Fruit fly (Drosophila melanogaster): ENCODE results near the gene bru2.
A peak's percentile ranks its signal among the peaks of the same experiment; 100 is the strongest.

DNA sequence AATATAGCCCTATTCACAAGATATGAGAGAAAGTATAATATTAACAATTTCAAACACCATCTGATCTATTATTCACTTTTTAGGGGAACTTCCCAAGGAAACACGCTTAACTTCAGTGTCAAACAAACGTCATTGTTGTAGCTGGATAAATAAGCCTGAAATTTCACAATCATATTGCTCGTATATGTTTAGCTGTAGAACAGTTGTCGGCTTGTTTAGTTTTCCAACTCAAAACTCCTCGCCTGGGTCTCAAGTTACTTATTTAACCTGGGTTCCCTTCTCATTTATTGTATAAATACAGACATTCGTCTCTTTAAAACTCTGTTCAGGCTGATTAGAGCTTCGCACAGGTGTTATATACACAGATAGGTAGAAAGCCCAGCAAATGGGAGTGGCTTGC is 28.4 kb downstream of the bru2 start:
- TF ChIP-seq CG30403 (GFP tag; optimal IDR thresholded peaks at IDR 0.05) = no peak
- TF ChIP-seq Abd-B (GFP tag; optimal IDR thresholded peaks at IDR 0.05) = no peak
- TF ChIP-seq nerfin-1 (tag; optimal IDR thresholded peaks at IDR 0.05) = no peak
- TF ChIP-seq h (optimal IDR thresholded peaks at IDR 0.05) = no peak
- TF ChIP-seq Hey (tag; optimal IDR thresholded peaks at IDR 0.05) = no peak
- TF ChIP-seq odd (GFP tag; optimal IDR thresholded peaks at IDR 0.05) = peak; percentile 20
- TF ChIP-seq CG15479 (GFP tag; optimal IDR thresholded peaks at IDR 0.05) = no peak
- peak; percentile 39 for TF ChIP-seq CG6854 (GFP tag; optimal IDR thresholded peaks at IDR 0.05)

Measured in whole organism, embryonic.